Worm (Caenorhabditis elegans) whole organism, young adult: ENCODE data around the gene mgl-1.
A peak's percentile ranks its signal among the peaks of the same experiment; 100 is the strongest.

ENCODE experiments used
- B0035.1 ChIP-seq: sonication (generic microtip); optimal IDR thresholded peaks from 2 replicates; lab custom pipeline; 2016; ENCODE audit warnings: missing genetic modification characterization, mild to moderate bottlenecking, missing compliant biosample characterization, missing genotype, missing genetic modification reagents
- B0261.1 ChIP-seq: sonication (generic microtip); optimal IDR thresholded peaks from 2 replicates; lab custom pipeline; 2016; ENCODE audit warnings: mild to moderate bottlenecking, missing genetic modification characterization, moderate library complexity, missing compliant biosample characterization
- F33H1.4 ChIP-seq: fragments of 200-800 bp; sonication (Bioruptor generic); IDR thresholded peaks from 2 replicates; pipeline ENCODE4 v1.3.6; 2022; ENCODE audit warnings: missing genetic modification reagents, missing genetic modification characterization, missing compliant biosample characterization
- F49E8.2 ChIP-seq: sonication (generic microtip); optimal IDR thresholded peaks from 3 replicates; lab custom pipeline; 2017; ENCODE audit warnings: missing genetic modification characterization, mild to moderate bottlenecking, missing compliant biosample characterization, antibody characterized with exemption, moderate library complexity; ENCODE audit not compliant: insufficient read depth
- K11D2.4 ChIP-seq: fragments of 200-800 bp; sonication (Bioruptor generic); IDR thresholded peaks from 2 replicates; pipeline ENCODE4 v1.3.6; 2022; ENCODE audit warnings: missing genetic modification reagents, missing genetic modification characterization, missing compliant biosample characterization
- K12H6.12 ChIP-seq: fragments of 200-800 bp; sonication (Bioruptor generic); optimal IDR thresholded peaks from 2 replicates; lab custom pipeline; 2018; ENCODE audit warnings: mild to moderate bottlenecking, missing genetic modification characterization, missing compliant biosample characterization
- Y56A3A.18 ChIP-seq: fragments of 200-800 bp; sonication (Bioruptor generic); IDR thresholded peaks from 2 replicates; pipeline ENCODE4 v1.3.6; 2022; ENCODE audit warnings: missing genetic modification reagents, missing genetic modification characterization, missing compliant biosample characterization
- Y67H2A.10 ChIP-seq: fragments of 200-800 bp; sonication (Bioruptor generic); conservative IDR thresholded peaks from 2 replicates; pipeline ENCODE4 v1.3.6; 2022; ENCODE audit warnings: missing genetic modification reagents, missing genetic modification characterization, missing compliant biosample characterization
- ZK185.1 ChIP-seq: sonication (generic microtip); optimal IDR thresholded peaks from 2 replicates; lab custom pipeline; 2016; ENCODE audit warnings: mild to moderate bottlenecking, missing genetic modification characterization, missing compliant biosample characterization; ENCODE audit not compliant: poor library complexity, severe bottlenecking
- aptf-3 ChIP-seq: fragments of 200-800 bp; sonication (Bioruptor generic); IDR thresholded peaks from 2 replicates; pipeline ENCODE4 v1.3.6; 2022; ENCODE audit warnings: missing genetic modification characterization, missing compliant biosample characterization
- cebp-2 ChIP-seq: fragments of 200-800 bp; sonication (Bioruptor generic); IDR thresholded peaks from 2 replicates; pipeline ENCODE4 v1.3.6; 2022; ENCODE audit warnings: missing genetic modification characterization, missing compliant biosample characterization
- ceh-27 ChIP-seq: fragments of 200-800 bp; sonication (Bioruptor generic); optimal IDR thresholded peaks from 2 replicates; lab custom pipeline; 2018; ENCODE audit warnings: mild to moderate bottlenecking, missing genetic modification characterization, moderate library complexity, missing compliant biosample characterization
- ceh-40 ChIP-seq: fragments of 200-800 bp; sonication (Bioruptor generic); IDR thresholded peaks from 2 replicates; pipeline ENCODE4 v1.3.6; 2022; ENCODE audit warnings: missing genetic modification characterization, missing compliant biosample characterization
- chd-7 ChIP-seq: sonication (generic microtip); optimal IDR thresholded peaks from 2 replicates; lab custom pipeline; 2016; ENCODE audit warnings: mild to moderate bottlenecking, missing genetic modification characterization, moderate library complexity, missing compliant biosample characterization
- die-1 ChIP-seq: sonication (generic microtip); optimal IDR thresholded peaks from 2 replicates; lab custom pipeline; 2016; ENCODE audit warnings: missing genotype, mild to moderate bottlenecking, missing genetic modification characterization, missing compliant biosample characterization
- egl-44 ChIP-seq: fragments of 200-800 bp; sonication (Bioruptor generic); IDR thresholded peaks from 2 replicates; pipeline ENCODE4 v1.3.6; 2022; ENCODE audit warnings: missing genetic modification reagents, missing genetic modification characterization, missing compliant biosample characterization
- gei-17 ChIP-seq: fragments of 200-800 bp; sonication (Bioruptor generic); optimal IDR thresholded peaks from 2 replicates; lab custom pipeline; 2018; ENCODE audit warnings: mild to moderate bottlenecking, missing genetic modification characterization, missing compliant biosample characterization
- let-526 ChIP-seq: fragments of 200-800 bp; sonication (Bioruptor generic); IDR thresholded peaks from 2 replicates; pipeline ENCODE4 v1.3.6; 2022; ENCODE audit warnings: missing genetic modification reagents, missing genetic modification characterization, missing compliant biosample characterization
- let-607 ChIP-seq, 2 experiments: fragments of 200-800 bp in 1 of 2; sonication (Bioruptor generic) in 1 of 2; sonication (generic microtip) in 1 of 2; optimal IDR thresholded peaks; 2 replicates each; lab custom pipeline; 2016 to 2018; ENCODE audit warnings: mild to moderate bottlenecking in 2 of 2, missing compliant biosample characterization in 2 of 2, missing genetic modification characterization in 2 of 2, moderate library complexity in 2 of 2, missing genotype in 1 of 2
- lin-26 ChIP-seq: fragments of 200-800 bp; sonication (Bioruptor generic); IDR thresholded peaks from 2 replicates; pipeline ENCODE4 v1.3.6; 2022; ENCODE audit warnings: missing genetic modification reagents, missing genetic modification characterization, missing compliant biosample characterization
- lin-35 ChIP-seq, 3 experiments: fragments of 150-350 bp in 2 of 3; sonication (generic microtip) in 1 of 3; optimal IDR thresholded peaks; 2 replicates each; lab custom pipeline; 2014 to 2018; ENCODE audit warnings: missing biosample characterization in 3 of 3, missing genetic modification characterization in 3 of 3, missing genetic modification reagents in 3 of 3
- lin-40 ChIP-seq: sonication (generic microtip); optimal IDR thresholded peaks from 2 replicates; lab custom pipeline; 2016; ENCODE audit warnings: missing genetic modification characterization, mild to moderate bottlenecking, missing compliant biosample characterization, missing genotype, missing genetic modification reagents
- lin-54 ChIP-seq: fragments of 200-800 bp; sonication (Bioruptor generic); optimal IDR thresholded peaks from 2 replicates; lab custom pipeline; 2018; ENCODE audit warnings: mild to moderate bottlenecking, missing genetic modification characterization, missing compliant biosample characterization
- lir-1 ChIP-seq: fragments of 200-800 bp; sonication (Bioruptor generic); conservative IDR thresholded peaks from 2 replicates; pipeline ENCODE4 v1.3.6; 2022; ENCODE audit warnings: missing genetic modification reagents, missing genetic modification characterization, missing compliant biosample characterization
- madf-6 ChIP-seq: fragments of 200-800 bp; sonication (Bioruptor generic); IDR thresholded peaks from 2 replicates; pipeline ENCODE4 v1.3.6; 2022; ENCODE audit warnings: missing genetic modification reagents, missing genetic modification characterization, missing compliant biosample characterization
- mcd-1 ChIP-seq: fragments of 200-800 bp; sonication (Bioruptor generic); IDR thresholded peaks from 2 replicates; pipeline ENCODE4 v1.3.6; 2022; ENCODE audit warnings: missing genetic modification reagents, missing genetic modification characterization, missing compliant biosample characterization
- pbrm-1 ChIP-seq: fragments of 200-800 bp; sonication (Bioruptor generic); IDR thresholded peaks from 2 replicates; pipeline ENCODE4 v1.3.6; 2022; ENCODE audit warnings: missing genetic modification reagents, missing genetic modification characterization, missing compliant biosample characterization
- pha-4 ChIP-seq: fragments of 150-350 bp; sonication (generic microtip); optimal IDR thresholded peaks from 2 replicates; lab custom pipeline; 2014; ENCODE audit warnings: missing biosample characterization, missing genetic modification reagents, missing genetic modification characterization
- rcor-1 ChIP-seq: fragments of 200-800 bp; sonication (Bioruptor generic); IDR thresholded peaks from 2 replicates; pipeline ENCODE4 v1.3.6; 2022; ENCODE audit warnings: missing genetic modification reagents, missing genetic modification characterization, missing compliant biosample characterization
- repo-1 ChIP-seq: sonication (generic microtip); optimal IDR thresholded peaks from 2 replicates; lab custom pipeline; 2017; ENCODE audit warnings: mild to moderate bottlenecking, missing genetic modification characterization, missing compliant biosample characterization
- snpc-1.3 ChIP-seq: sonication (generic microtip); optimal IDR thresholded peaks from 2 replicates; lab custom pipeline; 2017; ENCODE audit warnings: missing genetic modification characterization, mild to moderate bottlenecking, missing compliant biosample characterization, antibody characterized with exemption, moderate library complexity, missing genotype, missing genetic modification reagents; ENCODE audit not compliant: insufficient read depth
- tbp1 ChIP-seq: fragments of 200-800 bp; sonication (Bioruptor generic); optimal IDR thresholded peaks from 2 replicates; lab custom pipeline; 2018; ENCODE audit warnings: mild to moderate bottlenecking, missing genetic modification characterization, missing compliant biosample characterization
- tlf-1 ChIP-seq: fragments of 200-800 bp; sonication (Bioruptor generic); optimal IDR thresholded peaks from 2 replicates; lab custom pipeline; 2018; ENCODE audit warnings: mild to moderate bottlenecking, missing genetic modification characterization, missing compliant biosample characterization
- xnd-1 ChIP-seq: sonication (generic microtip); optimal IDR thresholded peaks from 2 replicates; lab custom pipeline; 2016; ENCODE audit warnings: missing genotype, missing genetic modification reagents, missing genetic modification characterization, missing compliant biosample characterization
- zfh-2 ChIP-seq: fragments of 200-800 bp; sonication (Bioruptor generic); conservative IDR thresholded peaks from 2 replicates; pipeline ENCODE4 v1.3.6; 2022; ENCODE audit warnings: missing genetic modification reagents, missing genetic modification characterization, missing compliant biosample characterization
- ztf-26 ChIP-seq: sonication (generic microtip); optimal IDR thresholded peaks from 2 replicates; lab custom pipeline; 2017; ENCODE audit warnings: missing genetic modification characterization, missing compliant biosample characterization
- ztf-6 ChIP-seq: fragments of 200-800 bp; sonication (Bioruptor generic); IDR thresholded peaks from 2 replicates; pipeline ENCODE4 v1.3.6; 2022; ENCODE audit warnings: missing genetic modification reagents, missing genetic modification characterization, missing compliant biosample characterization

mgl-1 gene

DNA sequence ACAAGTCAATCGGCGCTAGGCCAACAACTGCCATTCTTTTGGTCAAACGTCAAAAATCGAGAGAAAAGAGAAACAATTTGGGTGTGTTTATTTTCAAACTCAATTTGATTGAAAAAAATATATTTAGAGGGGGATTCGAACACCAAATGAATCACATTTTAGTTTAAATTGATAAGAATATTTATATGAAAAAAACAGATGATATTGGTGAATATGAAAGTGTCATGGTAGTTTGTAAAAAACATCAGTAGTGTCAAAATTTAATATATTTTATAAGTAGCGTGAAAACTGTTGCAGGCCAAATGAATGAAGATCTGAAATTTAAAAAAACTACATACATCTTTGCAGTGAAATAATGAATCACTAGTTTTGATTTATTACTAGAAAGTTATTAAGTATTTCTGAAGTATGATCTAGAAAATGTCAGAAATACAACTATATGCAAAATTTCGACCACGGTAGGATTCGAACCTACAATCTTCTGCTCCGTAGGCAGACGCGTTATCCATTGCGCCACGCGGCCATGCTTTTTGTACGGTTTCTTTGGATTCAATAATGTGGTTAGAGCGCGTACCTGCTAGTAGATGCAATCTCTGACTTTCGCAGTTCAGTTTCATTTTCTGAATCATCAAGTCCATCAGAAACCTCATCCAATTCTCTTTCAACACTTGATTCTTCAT, 42.0 kb upstream of the mgl-1 start, which contains the start of gene F19C6.4 (continued):
- TF ChIP-seq ZK185.1 (tag; lab: Kevin White, UChicago): peak; percentile 45
- TF ChIP-seq Y56A3A.18 (GFP tag; lab: Robert Waterston, UW): peak; percentile 79
- peak; percentile 75; the same call in 1 of the 2 replicates for TF ChIP-seq pbrm-1 (GFP tag; lab: Robert Waterston, UW)
- TF ChIP-seq Y67H2A.10 (GFP tag; lab: Robert Waterston, UW): no peak
- peak; percentile 82 for TF ChIP-seq B0261.1 (tag; lab: Kevin White, UChicago)
- TF ChIP-seq, all 124 proteins: peak for 27

DNA sequence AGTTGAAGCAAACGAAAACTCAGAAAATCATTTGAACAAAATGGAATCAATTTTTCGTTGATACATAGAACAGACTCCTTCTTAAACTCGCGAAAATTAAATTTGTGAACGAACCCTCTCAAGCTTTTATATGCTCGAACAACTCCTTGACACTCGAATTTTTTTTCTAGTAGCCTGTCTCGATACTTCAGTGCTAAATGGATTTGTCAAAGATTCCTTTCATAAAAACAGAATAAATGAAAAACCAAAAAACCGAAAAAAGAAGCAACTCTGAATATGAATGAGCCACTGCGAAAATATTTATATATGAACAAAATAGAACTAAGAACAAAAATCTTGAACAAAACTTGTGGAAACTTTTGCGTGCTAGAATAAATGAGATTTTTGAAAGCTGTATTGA, 33.9 kb upstream of the mgl-1 start:
- TF ChIP-seq die-1 (no peak), madf-6 (GFP tag; lab: Robert Waterston, UW) (no peak), lin-54 (GFP tag; lab: Kevin White, UChicago) (no peak), let-607 (tag; optimal IDR thresholded peaks at IDR 0.05; lab: Kevin White, UChicago) (no peak), xnd-1 (tag; lab: Kevin White, UChicago) (no peak), B0035.1 (no peak), pbrm-1 (GFP tag; lab: Robert Waterston, UW) (no peak), lir-1 (GFP tag; lab: Robert Waterston, UW) (no peak), Y67H2A.10 (GFP tag; lab: Robert Waterston, UW) (no peak)

- no peak for TF ChIP-seq K11D2.4 (GFP tag; lab: Robert Waterston, UW)
- TF ChIP-seq, all 124 proteins: peak for 0
Measured at ce11 chrX:10008664-10009063, 32.6 kb upstream of the mgl-1 start, which contains the start of gene F19C6.3. F19C6.3 (minus strand) TSS chrX:10008764.

DNA sequence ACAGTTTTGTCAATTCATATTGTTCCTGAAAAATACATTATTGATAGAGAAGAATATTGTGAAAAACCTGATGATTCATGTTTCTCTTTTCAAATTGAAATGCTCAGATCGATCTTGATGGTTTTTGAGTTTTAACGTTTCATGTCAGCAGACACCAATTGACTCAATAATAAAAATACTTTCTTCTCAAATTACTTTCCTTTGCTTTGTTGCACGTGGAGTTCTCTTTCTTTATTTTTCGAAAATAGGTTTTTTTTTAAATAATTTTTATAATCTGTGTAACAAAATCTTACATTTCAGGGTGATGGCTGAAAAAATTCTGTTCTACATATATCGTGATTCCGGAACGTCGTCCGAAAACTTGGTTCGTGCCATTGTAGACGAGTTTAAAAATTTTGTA, 24.5 kb upstream of the mgl-1 start, which contains the start of gene F19C6.2:
Gene F19C6.2 (plus strand): TSS at position 301 of the 400 bp plus-strand sequence.
- TF ChIP-seq mcd-1 (GFP tag; lab: Robert Waterston, UW): no peak
- TF ChIP-seq egl-44 (GFP tag; lab: Robert Waterston, UW): no peak
- no peak for TF ChIP-seq pha-4
- no peak for TF ChIP-seq ceh-40
- TF ChIP-seq, all 124 proteins: peak for 0

DNA sequence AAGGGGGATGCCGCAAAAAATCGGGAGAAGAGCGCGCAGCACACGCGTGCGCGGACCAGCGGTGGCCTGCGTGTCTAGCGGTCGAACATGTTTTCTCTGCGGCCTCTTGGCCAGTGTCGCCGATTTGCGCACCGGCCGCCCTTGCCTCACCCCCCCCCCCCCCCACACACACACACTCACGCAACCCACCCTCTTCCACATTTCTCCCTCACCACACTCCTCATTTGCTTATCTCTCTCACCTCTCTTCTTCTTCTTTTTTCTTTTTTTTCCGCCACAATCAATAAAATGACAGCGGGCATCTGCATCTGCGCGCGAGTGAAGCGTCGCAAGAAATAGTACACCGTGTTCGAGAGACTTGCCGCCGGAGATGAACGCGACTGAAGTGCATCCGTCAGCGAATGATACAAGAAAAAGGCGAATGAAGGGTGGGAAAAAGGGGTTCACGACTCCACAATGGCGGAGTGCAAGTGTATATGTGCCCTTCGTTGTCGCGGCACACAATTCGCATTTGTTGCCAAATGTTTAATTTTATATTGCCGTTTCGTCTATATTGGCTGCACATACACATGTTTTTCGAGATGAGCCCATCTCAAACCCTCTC, 23.6 kb upstream of the mgl-1 start:
- TF ChIP-seq K11D2.4 (GFP tag; lab: Robert Waterston, UW) (peak; percentile 66; the same call in 1 of the 2 replicates), gei-17 (GFP tag; lab: Kevin White, UChicago) (peak; percentile 69), chd-7 (tag; lab: Kevin White, UChicago) (peak; percentile 78), let-526 (0 out of 2 replicates have a peak, but pooled peaks have one; percentile 24), repo-1 (peak; percentile 29), K12H6.12 (tag; lab: Kevin White, UChicago) (peak; percentile 89), zfh-2 (GFP tag; lab: Robert Waterston, UW) (peak; percentile 100), lin-35 (GFP tag; optimal IDR thresholded peaks at IDR 0.05; lab: Kevin White, UChicago) (peak in 1 of 3 experiments; percentile 62), ceh-27 (GFP tag; lab: Kevin White, UChicago) (peak; percentile 60), tlf-1 (peak; percentile 21), lin-40 (tag; lab: Kevin White, UChicago) (peak; percentile 57), rcor-1 (GFP tag; lab: Robert Waterston, UW) (peak; percentile 41; the same call in 1 of the 2 replicates), F49E8.2 (tag; lab: Kevin White, UChicago) (no peak), aptf-3 (GFP tag; lab: Robert Waterston, UW) (no peak), snpc-1.3 (tag; lab: Kevin White, UChicago) (peak; percentile 14), Y56A3A.18 (GFP tag; lab: Robert Waterston, UW) (0 out of 2 replicates have a peak, but pooled peaks have one; percentile 43), ztf-26 (tag; lab: Kevin White, UChicago) (peak; percentile 75), ztf-6 (GFP tag; lab: Robert Waterston, UW) (no peak), tbp1 (GFP tag; lab: Kevin White, UChicago) (peak; percentile 5), lir-1 (GFP tag; lab: Robert Waterston, UW) (0 out of 2 replicates have a peak, but pooled peaks have one; percentile 16), F33H1.4 (GFP tag; lab: Robert Waterston, UW) (no peak), cebp-2 (no peak), lin-26 (GFP tag; lab: Robert Waterston, UW) (0 out of 2 replicates have a peak, but pooled peaks have one; percentile 33)
